Worm (Caenorhabditis elegans): Measurements from ENCODE around the gene str-81.

DNA sequence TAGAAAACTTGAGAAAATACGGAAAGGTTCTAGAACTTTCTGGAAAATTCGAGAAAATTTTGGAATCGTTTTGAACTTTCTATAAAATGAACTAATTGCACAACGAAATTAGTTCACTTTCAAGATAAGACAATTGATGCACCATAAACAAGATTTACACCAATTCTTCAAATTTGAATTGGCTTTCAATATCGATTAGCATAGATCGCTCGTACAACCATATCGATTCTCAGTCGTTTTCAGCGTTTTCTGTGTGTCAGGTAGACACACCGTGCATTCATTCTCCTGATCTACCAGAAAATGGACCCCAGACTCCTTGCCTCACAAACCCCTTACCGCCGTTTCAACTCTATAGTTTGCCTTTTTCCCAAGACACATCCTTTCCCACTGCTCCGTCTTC is 31.4 kb upstream of the str-81 start, which contains the start of gene fbxb-117:
- TF ChIP-seq hlh-30 (tag; optimal IDR thresholded peaks at IDR 0.05; ENCODE audit: insufficient read depth): no peak
- TF ChIP-seq C38D4.7 (GFP tag; optimal IDR thresholded peaks at IDR 0.05): no peak
- no peak for TF ChIP-seq ceh-24 (tag; optimal IDR thresholded peaks at IDR 0.05)
- TF ChIP-seq dmd-4 (tag; optimal IDR thresholded peaks at IDR 0.05; ENCODE audit: borderline replicate concordance): no peak
- no peak for TF ChIP-seq lin-11 (tag; optimal IDR thresholded peaks at IDR 0.05)
- no peak for TF ChIP-seq ceh-22 (tag; optimal IDR thresholded peaks at IDR 0.05)
- no peak for TF ChIP-seq ceh-48 (tag; optimal IDR thresholded peaks at IDR 0.05)
- no peak for TF ChIP-seq elt-4 (tag; optimal IDR thresholded peaks at IDR 0.05)
- TF ChIP-seq pag-3 (tag; optimal IDR thresholded peaks at IDR 0.05; ENCODE audit: borderline replicate concordance): no peak

Measured in whole organism, late embryonic.